Fruit fly (Drosophila melanogaster) whole organism, prepupa: ENCODE results near the gene Elo68alpha.

Source experiments
- Blimp-1 ChIP-seq: fragments of 200-800 bp; sonication (Bioruptor generic); optimal IDR thresholded peaks from 3 replicates; lab custom pipeline; 2017; ENCODE audit warnings: missing biosample characterization, missing genetic modification characterization, mild to moderate bottlenecking, moderate library complexity, missing genetic modification reagents
- CG10631 ChIP-seq: fragments of 200-800 bp; sonication (Bioruptor generic); optimal IDR thresholded peaks from 2 replicates; lab custom pipeline; 2016; ENCODE audit warnings: missing biosample characterization, missing genetic modification characterization
- CG10669 ChIP-seq: fragments of 200-800 bp; sonication (Bioruptor generic); optimal IDR thresholded peaks from 3 replicates; lab custom pipeline; 2018; ENCODE audit warnings: missing biosample characterization, mild to moderate bottlenecking, missing genetic modification characterization, moderate library complexity
- CG11294 ChIP-seq: fragments of 200-800 bp; sonication (Bioruptor generic); IDR thresholded peaks from 2 replicates; pipeline ENCODE4 v1.3.6; 2022; ENCODE audit warnings: missing biosample characterization, missing genetic modification characterization
- CG11762 ChIP-seq: fragments of 200-800 bp; sonication (Bioruptor generic); optimal IDR thresholded peaks from 3 replicates; lab custom pipeline; 2016; ENCODE audit warnings: missing biosample characterization, missing genetic modification characterization; ENCODE audit not compliant: insufficient read depth
- CG15336 ChIP-seq: fragments of 200-800 bp; sonication (Bioruptor generic); IDR thresholded peaks from 2 replicates; pipeline ENCODE4 v1.3.6; 2022; ENCODE audit warnings: missing biosample characterization, missing genetic modification characterization
- CG1621 ChIP-seq: fragments of 200-800 bp; sonication (Bioruptor generic); optimal IDR thresholded peaks from 3 replicates; lab custom pipeline; 2018; ENCODE audit warnings: missing biosample characterization, mild to moderate bottlenecking, missing genetic modification characterization
- CG16779 ChIP-seq: fragments of 200-800 bp; sonication (Bioruptor generic); optimal IDR thresholded peaks from 3 replicates; lab custom pipeline; 2017; ENCODE audit warnings: missing biosample characterization, mild to moderate bottlenecking, missing genetic modification characterization
- CG32006 ChIP-seq: fragments of 200-800 bp; sonication (Bioruptor generic); optimal IDR thresholded peaks from 3 replicates; lab custom pipeline; 2017; ENCODE audit warnings: missing biosample characterization, mild to moderate bottlenecking, missing genetic modification characterization
- CG3919 ChIP-seq: fragments of 200-800 bp; sonication (Bioruptor generic); optimal IDR thresholded peaks from 3 replicates; lab custom pipeline; 2016; ENCODE audit warnings: missing biosample characterization, missing genetic modification characterization
- CG6163 ChIP-seq: fragments of 200-800 bp; sonication (Bioruptor generic); IDR thresholded peaks from 3 replicates; pipeline ENCODE4 v1.3.6; 2022; ENCODE audit warnings: missing biosample characterization, missing genetic modification characterization
- CG6276 ChIP-seq: fragments of 200-800 bp; sonication (Bioruptor generic); optimal IDR thresholded peaks from 2 replicates; lab custom pipeline; 2017; ENCODE audit warnings: missing biosample characterization, mild to moderate bottlenecking, missing genetic modification characterization
- CG6808 ChIP-seq: fragments of 200-800 bp; sonication (Bioruptor generic); optimal IDR thresholded peaks from 3 replicates; lab custom pipeline; 2017; ENCODE audit warnings: missing biosample characterization, missing genetic modification characterization, mild to moderate bottlenecking, moderate library complexity, missing genetic modification reagents
- CG6854 ChIP-seq: fragments of 200-800 bp; sonication (Bioruptor generic); optimal IDR thresholded peaks from 2 replicates; lab custom pipeline; 2017; ENCODE audit warnings: missing biosample characterization, mild to moderate bottlenecking, missing genetic modification characterization
- CG8119 ChIP-seq: fragments of 200-800 bp; sonication (Bioruptor generic); IDR thresholded peaks from 3 replicates; pipeline ENCODE4 v1.3.6; 2022; ENCODE audit warnings: missing biosample characterization, missing genetic modification characterization
- CG8319 ChIP-seq: fragments of 200-800 bp; sonication (Bioruptor generic); optimal IDR thresholded peaks from 3 replicates; lab custom pipeline; 2016; ENCODE audit warnings: missing biosample characterization, missing genetic modification characterization
- CG8632 ChIP-seq: fragments of 200-800 bp; sonication (Bioruptor generic); optimal IDR thresholded peaks from 3 replicates; lab custom pipeline; 2016; ENCODE audit warnings: missing biosample characterization, missing genetic modification characterization
- CG9139 ChIP-seq: fragments of 200-800 bp; sonication (Bioruptor generic); optimal IDR thresholded peaks from 3 replicates; lab custom pipeline; 2017; ENCODE audit warnings: missing biosample characterization, mild to moderate bottlenecking, missing genetic modification characterization
- Eip78C ChIP-seq: fragments of 200-800 bp; sonication (Bioruptor generic); peaks from one replicate; lab custom pipeline; 2016; ENCODE audit warnings: missing biosample characterization, missing genetic modification characterization
- Ets21C ChIP-seq: fragments of 200-800 bp; sonication (Bioruptor generic); optimal IDR thresholded peaks from 3 replicates; lab custom pipeline; 2016; ENCODE audit warnings: missing biosample characterization, missing genetic modification characterization
- Hr38 ChIP-seq: sonication (Bioruptor generic); optimal IDR thresholded peaks from 2 replicates; lab custom pipeline; 2016; ENCODE audit warnings: missing biosample characterization, missing genetic modification characterization
- Hr39 ChIP-seq: fragments of 200-800 bp; sonication (Bioruptor generic); optimal IDR thresholded peaks from 2 replicates; lab custom pipeline; 2016; ENCODE audit warnings: missing biosample characterization, missing genetic modification characterization
- Hr4 ChIP-seq: fragments of 200-800 bp; sonication (Bioruptor generic); optimal IDR thresholded peaks from 3 replicates; lab custom pipeline; 2016; ENCODE audit warnings: missing biosample characterization, missing genetic modification characterization
- Lpt ChIP-seq: fragments of 200-800 bp; sonication (Bioruptor generic); optimal IDR thresholded peaks from 3 replicates; lab custom pipeline; 2016; ENCODE audit warnings: missing biosample characterization, missing genetic modification characterization
- Met ChIP-seq: fragments of 200-800 bp; sonication (Bioruptor generic); optimal IDR thresholded peaks from 3 replicates; lab custom pipeline; 2016; ENCODE audit warnings: missing biosample characterization, missing genetic modification characterization
- OdsH ChIP-seq: fragments of 200-800 bp; sonication (Bioruptor generic); optimal IDR thresholded peaks from 3 replicates; lab custom pipeline; 2016; ENCODE audit warnings: missing biosample characterization, missing genetic modification characterization
- Smox ChIP-seq: fragments of 200-800 bp; sonication (Bioruptor generic); optimal IDR thresholded peaks from 3 replicates; lab custom pipeline; 2016; ENCODE audit warnings: missing biosample characterization, missing genetic modification characterization
- Sox102F ChIP-seq: fragments of 200-800 bp; sonication (Bioruptor generic); optimal IDR thresholded peaks from 2 replicates; lab custom pipeline; 2016; ENCODE audit warnings: missing biosample characterization, mild to moderate bottlenecking, missing genetic modification characterization
- Sox14 ChIP-seq: fragments of 200-800 bp; sonication (Bioruptor generic); optimal IDR thresholded peaks from 3 replicates; lab custom pipeline; 2016; ENCODE audit warnings: missing biosample characterization, missing genetic modification characterization
- Sox15 ChIP-seq: fragments of 200-800 bp; sonication (Bioruptor generic); optimal IDR thresholded peaks from 3 replicates; lab custom pipeline; 2016; ENCODE audit warnings: missing biosample characterization, missing genetic modification characterization
- achi ChIP-seq: fragments of 200-800 bp; sonication (Bioruptor generic); optimal IDR thresholded peaks from 3 replicates; lab custom pipeline; 2016; ENCODE audit warnings: missing biosample characterization, missing genetic modification characterization
- dsx ChIP-seq: fragments of 200-800 bp; optimal IDR thresholded peaks from 3 replicates; lab custom pipeline; 2019; ENCODE audit warnings: missing biosample characterization, mild to moderate bottlenecking, missing genetic modification characterization, moderate library complexity; ENCODE audit not compliant: poor library complexity, severe bottlenecking
- eg ChIP-seq: fragments of 200-800 bp; sonication (Bioruptor generic); IDR thresholded peaks from 3 replicates; pipeline ENCODE4 v1.3.6; 2022; ENCODE audit warnings: missing biosample characterization, missing genetic modification characterization
- fkh ChIP-seq: fragments of 200-800 bp; sonication (Bioruptor generic); optimal IDR thresholded peaks from 3 replicates; lab custom pipeline; 2017; ENCODE audit warnings: missing biosample characterization, mild to moderate bottlenecking, missing genetic modification characterization, moderate library complexity
- lz ChIP-seq: fragments of 200-800 bp; sonication (Bioruptor generic); optimal IDR thresholded peaks from 3 replicates; lab custom pipeline; 2016; ENCODE audit warnings: missing biosample characterization, missing genetic modification characterization
- net ChIP-seq: fragments of 200-800 bp; sonication (Bioruptor generic); optimal IDR thresholded peaks from 3 replicates; lab custom pipeline; 2016; ENCODE audit warnings: missing biosample characterization, missing genetic modification characterization
- pdm3 ChIP-seq: fragments of 200-800 bp; sonication (Bioruptor generic); optimal IDR thresholded peaks from 3 replicates; lab custom pipeline; 2016; ENCODE audit warnings: missing biosample characterization, missing genetic modification characterization
- salr ChIP-seq, 2 experiments: fragments of 200-800 bp; sonication (Bioruptor generic); optimal IDR thresholded peaks; 3 replicates each; lab custom pipeline; 2016 to 2018; ENCODE audit warnings: missing biosample characterization in 2 of 2, missing genetic modification characterization in 2 of 2, mild to moderate bottlenecking in 1 of 2
- spab ChIP-seq: fragments of 200-800 bp; sonication (Bioruptor generic); optimal IDR thresholded peaks from 2 replicates; lab custom pipeline; 2017; ENCODE audit warnings: missing biosample characterization, mild to moderate bottlenecking, missing genetic modification characterization, missing genetic modification reagents
- ss ChIP-seq, 2 experiments: fragments of 200-800 bp; sonication (Bioruptor generic); optimal IDR thresholded peaks; 2 replicates in 1 of 2; 3 replicates in 1 of 2; lab custom pipeline; 2017 to 2018; ENCODE audit warnings: mild to moderate bottlenecking in 2 of 2, missing biosample characterization in 2 of 2, missing genetic modification characterization in 2 of 2, moderate library complexity in 1 of 2
- svp ChIP-seq: fragments of 200-800 bp; sonication (Bioruptor generic); peaks from one replicate; lab custom pipeline; 2016; ENCODE audit warnings: missing biosample characterization, missing genetic modification characterization
- topi ChIP-seq: fragments of 200-800 bp; sonication (Bioruptor generic); optimal IDR thresholded peaks from 3 replicates; lab custom pipeline; 2016; ENCODE audit warnings: missing biosample characterization, missing genetic modification characterization
- vri ChIP-seq: fragments of 200-800 bp; sonication (Bioruptor generic); optimal IDR thresholded peaks from 3 replicates; lab custom pipeline; 2016; ENCODE audit warnings: missing biosample characterization, mild to moderate bottlenecking, missing genetic modification characterization

Gene Elo68alpha

DNA sequence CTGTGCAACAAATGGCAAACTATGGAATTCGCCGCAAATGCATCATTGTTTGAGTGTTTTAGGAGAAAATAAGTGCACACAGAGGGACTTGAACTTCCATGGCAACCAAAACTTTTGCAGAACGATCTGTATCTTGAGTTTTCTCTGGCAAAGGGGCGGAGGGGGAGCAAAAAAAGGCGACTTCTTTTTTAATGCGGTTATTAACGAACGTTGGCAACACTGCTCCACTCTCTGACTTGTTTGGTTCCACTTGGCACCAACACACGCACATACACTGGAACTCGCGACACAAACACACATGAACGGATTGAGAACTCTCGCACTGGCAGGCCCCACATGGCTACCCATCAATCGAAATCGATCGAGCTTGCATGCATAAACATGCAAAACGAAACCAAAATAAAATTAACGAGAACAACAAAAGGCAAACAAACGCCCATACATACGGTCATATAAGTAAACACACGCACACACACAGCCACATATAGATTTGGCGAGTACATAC, 16.6 kb upstream of the Elo68alpha start (continued):
- TF ChIP-seq lz (GFP tag; lab: Kevin White, UChicago) = no peak
- TF ChIP-seq Sox102F (GFP tag; lab: Kevin White, UChicago) = no peak
- TF ChIP-seq Lpt = no peak
- TF ChIP-seq CG6276 (GFP tag; lab: Kevin White, UChicago) = no peak
- peak; percentile 60; the same call in 2 of the 3 replicates for TF ChIP-seq CG6163 (GFP tag; lab: Robert Waterston, UW)
- no peak for TF ChIP-seq CG8632 (GFP tag; lab: Kevin White, UChicago)
- TF ChIP-seq ss (GFP tag; optimal IDR thresholded peaks at IDR 0.05; lab: Kevin White, UChicago) = no peak

DNA sequence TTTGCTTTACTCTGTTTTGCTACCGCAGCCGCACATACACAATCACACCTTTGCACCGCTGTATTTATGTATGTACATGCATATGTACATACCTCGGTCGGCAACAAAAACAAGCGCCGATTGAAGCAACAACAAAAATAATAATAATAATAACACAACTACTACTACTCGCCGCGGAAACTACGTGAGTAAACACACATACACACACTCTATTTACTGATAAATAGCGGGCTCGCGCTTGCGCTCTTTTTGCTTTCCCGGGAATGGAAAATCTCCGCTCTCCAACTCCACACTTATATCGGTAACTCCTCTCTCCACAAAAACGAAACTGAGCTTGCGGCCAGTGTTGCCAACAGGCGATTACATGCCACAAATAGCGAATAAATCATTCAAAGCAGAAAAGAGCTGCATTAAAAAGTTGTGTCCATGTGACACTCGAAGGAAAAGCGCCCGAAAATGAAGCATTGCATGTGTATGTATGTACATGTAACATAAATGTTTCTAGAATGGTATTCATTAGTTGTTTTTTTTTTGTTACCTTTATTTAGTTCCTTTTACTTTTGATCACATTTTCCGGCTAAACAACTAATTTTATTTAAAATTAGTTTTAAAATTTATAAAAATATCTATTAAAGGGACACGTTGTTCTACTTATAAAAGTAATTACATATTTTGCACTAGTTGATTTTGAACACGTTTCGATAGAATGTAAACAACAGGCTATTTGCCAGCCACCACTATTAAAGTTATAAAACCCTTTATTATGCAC, 16.0 kb upstream of the Elo68alpha start:
- peak; percentile 75 for TF ChIP-seq Eip78C (GFP tag; lab: Kevin White, UChicago)
- TF ChIP-seq CG8632 (GFP tag; lab: Kevin White, UChicago) = peak; percentile 4
- TF ChIP-seq CG3919 (GFP tag; lab: Kevin White, UChicago) = no peak
- TF ChIP-seq Sox15 = no peak
- TF ChIP-seq CG10631 (GFP tag; lab: Kevin White, UChicago) = peak; percentile 23
- no peak for TF ChIP-seq CG6854 (GFP tag; lab: Kevin White, UChicago)
- TF ChIP-seq CG32006 = peak; percentile 60
- peak; percentile 51 for TF ChIP-seq CG9139 (GFP tag; lab: Kevin White, UChicago)
- TF ChIP-seq pdm3 (GFP tag; lab: Kevin White, UChicago) = no peak
- peak; percentile 6 for TF ChIP-seq topi (GFP tag; lab: Kevin White, UChicago)
- TF ChIP-seq CG8319 = no peak
- TF ChIP-seq dsx = peak; percentile 6
- TF ChIP-seq CG11294 (GFP tag; lab: Robert Waterston, UW) = no peak
- TF ChIP-seq Hr4 = peak; percentile 8
- TF ChIP-seq svp (GFP tag; lab: Kevin White, UChicago) = peak; percentile 83
- peak in 1 of 2 experiments; percentile 23 for TF ChIP-seq salr (GFP tag; optimal IDR thresholded peaks at IDR 0.05; lab: Kevin White, UChicago)
- peak; percentile 60 for TF ChIP-seq CG15336 (GFP tag; lab: Robert Waterston, UW)
- TF ChIP-seq CG1621 (tag; lab: Kevin White, UChicago) = peak; percentile 54
- TF ChIP-seq CG10669 = no peak
- TF ChIP-seq CG8119 (GFP tag; lab: Robert Waterston, UW) = peak; percentile 72
- no peak for TF ChIP-seq Hr39
- TF ChIP-seq CG6163 (GFP tag; lab: Robert Waterston, UW) = peak; percentile 56; the same call in 1 of the 3 replicates
- TF ChIP-seq ss (GFP tag; optimal IDR thresholded peaks at IDR 0.05; lab: Kevin White, UChicago) = peak; percentile 61 to 70
- peak; percentile 63 for TF ChIP-seq CG16779 (tag; lab: Kevin White, UChicago)
- TF ChIP-seq Blimp-1 (GFP tag; lab: Kevin White, UChicago) = no peak
- no peak for TF ChIP-seq net (GFP tag; lab: Kevin White, UChicago)
- peak; percentile 26 for TF ChIP-seq Hr38 (GFP tag; lab: Kevin White, UChicago)
- peak; percentile 37 for TF ChIP-seq vri (GFP tag; lab: Kevin White, UChicago)
- TF ChIP-seq eg (GFP tag; lab: Robert Waterston, UW) = peak; percentile 53; the same call in 2 of the 3 replicates
- TF ChIP-seq CG6276 (GFP tag; lab: Kevin White, UChicago) = peak; percentile 51
- TF ChIP-seq Smox (GFP tag; lab: Kevin White, UChicago) = no peak
- peak; percentile 19 for TF ChIP-seq Lpt
- TF ChIP-seq spab (GFP tag; lab: Kevin White, UChicago) = no peak
- TF ChIP-seq OdsH (GFP tag; lab: Kevin White, UChicago) = peak; percentile 16
- peak; percentile 44 for TF ChIP-seq CG6808 (GFP tag; lab: Kevin White, UChicago)
- peak; percentile 15 for TF ChIP-seq achi (GFP tag; lab: Kevin White, UChicago)
- TF ChIP-seq CG11762 (GFP tag; lab: Kevin White, UChicago) = no peak
- TF ChIP-seq Ets21C (GFP tag; lab: Kevin White, UChicago) = no peak
- no peak for TF ChIP-seq Met (GFP tag; lab: Kevin White, UChicago)
- peak; percentile 12 for TF ChIP-seq Sox14 (GFP tag; lab: Kevin White, UChicago)
- TF ChIP-seq fkh = peak; percentile 100
- TF ChIP-seq, all 60 proteins: peak for 26
